Worm (Caenorhabditis elegans) whole organism, L4 larva: Measurements from ENCODE around the gene glp-1.

Experiments
- mxl-2 ChIP-seq: fragments of 200-800 bp; sonication (Bioruptor generic); conservative IDR thresholded peaks from 2 replicates; pipeline ENCODE4 v1.3.6; 2022; ENCODE audit warnings: missing genetic modification reagents, missing genetic modification characterization, missing compliant biosample characterization
- rbr-2 ChIP-seq: sonication (generic microtip); optimal IDR thresholded peaks from 2 replicates; lab custom pipeline; 2016; ENCODE audit warnings: missing genotype, missing genetic modification characterization, missing compliant biosample characterization
- unc-39 ChIP-seq: sonication (generic microtip); optimal IDR thresholded peaks from 2 replicates; lab custom pipeline; 2017; ENCODE audit warnings: missing biosample characterization, missing genetic modification characterization
- unc-62 ChIP-seq, 3 experiments: fragments of 150-350 bp in 1 of 3; sonication (generic microtip); optimal IDR thresholded peaks in 2 of 3; peaks in 1 of 3; 1 replicate in 1 of 3; 2 replicates in 2 of 3; lab custom pipeline; 2014 to 2017; ENCODE audit warnings: missing biosample characterization in 3 of 3, missing genetic modification characterization in 3 of 3, missing genetic modification reagents in 3 of 3, missing genotype in 1 of 3

- TF ChIP-seq unc-39 (tag; lab: Kevin White, UChicago) (no peak), rbr-2 (tag; lab: Kevin White, UChicago) (no peak), unc-62 (GFP tag; optimal IDR thresholded peaks at IDR 0.05 in 1 of 2; lab: Kevin White, UChicago) (no peak), unc-62 (tag; optimal IDR thresholded peaks at IDR 0.05; lab: Kevin White, UChicago) (no peak), mxl-2 (GFP tag; lab: Robert Waterston, UW) (no peak)
Measured at ce11 chrIII:9145765-9146164, 53.7 kb downstream of the glp-1 start, which contains the start of gene ZK512.8.
